Fruit fly (Drosophila melanogaster) whole organism, embryonic: Measurements from ENCODE around the gene CG33307.
A peak's percentile ranks its signal among the peaks of the same experiment; 100 is the strongest.

Source experiments
- Asciz ChIP-seq: fragments of 200-800 bp; sonication (Bioruptor generic); optimal IDR thresholded peaks from 2 replicates; lab custom pipeline; 2017; ENCODE audit warnings: missing biosample characterization, mild to moderate bottlenecking, missing genetic modification characterization, missing genetic modification reagents
- Bteb2 ChIP-seq: fragments of 200-800 bp; sonication (Bioruptor generic); optimal IDR thresholded peaks from 2 replicates; lab custom pipeline; 2016; ENCODE audit warnings: missing biosample characterization, missing genetic modification characterization
- CG14441 ChIP-seq: fragments of 200-800 bp; sonication (Bioruptor generic); IDR thresholded peaks from 2 replicates; pipeline ENCODE4 v1.3.6; 2022; ENCODE audit warnings: missing biosample characterization, missing genetic modification characterization
- CG15269 ChIP-seq: fragments of 200-800 bp; sonication (Bioruptor generic); optimal IDR thresholded peaks from 2 replicates; lab custom pipeline; 2018; ENCODE audit warnings: missing biosample characterization, mild to moderate bottlenecking, missing genetic modification characterization, moderate library complexity
- CG15601 ChIP-seq: fragments of 200-800 bp; sonication (Bioruptor generic); optimal IDR thresholded peaks from 3 replicates; lab custom pipeline; 2019; ENCODE audit warnings: missing biosample characterization, mild to moderate bottlenecking, missing genetic modification characterization, moderate library complexity
- CG17361 ChIP-seq: fragments of 200-800 bp; sonication (Bioruptor generic); IDR thresholded peaks from 3 replicates; pipeline ENCODE4 v1.3.6; 2022; ENCODE audit warnings: missing biosample characterization, missing genetic modification characterization
- CG30431 ChIP-seq: fragments of 200-800 bp; sonication (Bioruptor generic); optimal IDR thresholded peaks from 2 replicates; lab custom pipeline; 2017; ENCODE audit warnings: missing biosample characterization, missing genetic modification characterization
- CG3838 ChIP-seq: fragments of 200-800 bp; sonication (Bioruptor generic); optimal IDR thresholded peaks from 3 replicates; lab custom pipeline; 2016; ENCODE audit warnings: missing biosample characterization, missing genetic modification characterization
- CG4282 ChIP-seq: fragments of 200-800 bp; sonication (Bioruptor generic); optimal IDR thresholded peaks from 2 replicates; lab custom pipeline; 2016; ENCODE audit warnings: missing biosample characterization, missing genetic modification characterization
- CG5953 ChIP-seq: fragments of 200-800 bp; sonication (Bioruptor generic); IDR thresholded peaks from 2 replicates; pipeline ENCODE4 v1.3.6; 2022; ENCODE audit warnings: missing biosample characterization, missing genetic modification characterization
- CG6175 ChIP-seq: fragments of 200-800 bp; sonication (Bioruptor generic); IDR thresholded peaks from 3 replicates; pipeline ENCODE4 v1.3.6; 2022; ENCODE audit warnings: missing biosample characterization, missing genetic modification characterization
- CG8359 ChIP-seq: fragments of 200-800 bp; sonication (Bioruptor generic); optimal IDR thresholded peaks from 2 replicates; lab custom pipeline; 2017; ENCODE audit warnings: missing biosample characterization, mild to moderate bottlenecking, missing genetic modification characterization, borderline replicate concordance
- CG9797 ChIP-seq: fragments of 200-800 bp; sonication (Bioruptor generic); optimal IDR thresholded peaks from 3 replicates; lab custom pipeline; 2018; ENCODE audit warnings: missing biosample characterization, mild to moderate bottlenecking, missing genetic modification characterization
- Camta ChIP-seq: fragments of 200-800 bp; sonication (Bioruptor generic); optimal IDR thresholded peaks from 2 replicates; lab custom pipeline; 2016; ENCODE audit warnings: missing biosample characterization, missing genetic modification characterization
- Dll ChIP-seq: fragments of 200-800 bp; sonication (Bioruptor generic); IDR thresholded peaks from 4 replicates; pipeline ENCODE4 v1.3.6; 2022; ENCODE audit warnings: missing biosample characterization, missing genetic modification characterization; ENCODE audit not compliant: partially characterized antibody
- Drgx ChIP-seq: fragments of 200-800 bp; sonication (Bioruptor generic); IDR thresholded peaks from 2 replicates; pipeline ENCODE4 v1.3.6; 2022; ENCODE audit warnings: missing biosample characterization, missing genetic modification characterization
- GATAe ChIP-seq: fragments of 200-800 bp; sonication (Bioruptor generic); conservative IDR thresholded peaks from 2 replicates; pipeline ENCODE4 v1.3.6; 2022; ENCODE audit warnings: missing biosample characterization, missing genetic modification characterization
- Hey ChIP-seq: fragments of 200-800 bp; sonication (Bioruptor generic); optimal IDR thresholded peaks from 3 replicates; lab custom pipeline; 2018; ENCODE audit warnings: missing biosample characterization, mild to moderate bottlenecking, missing genetic modification characterization
- Hmr ChIP-seq: fragments of 200-800 bp; sonication (Bioruptor generic); optimal IDR thresholded peaks from 3 replicates; lab custom pipeline; 2017; ENCODE audit warnings: mild to moderate bottlenecking, missing biosample characterization, missing genetic modification reagents, missing genetic modification characterization
- Hr51 ChIP-seq, 2 experiments: fragments of 200-800 bp; sonication (Bioruptor generic); optimal IDR thresholded peaks; 2 replicates in 1 of 2; 3 replicates in 1 of 2; lab custom pipeline; 2016 to 2018; ENCODE audit warnings: missing biosample characterization in 2 of 2, missing genetic modification characterization in 2 of 2, mild to moderate bottlenecking in 1 of 2, moderate library complexity in 1 of 2
- Hr78 ChIP-seq, 2 experiments: fragments of 200-800 bp in 1 of 2; fragments of >200 bp in 1 of 2; sonication (Bioruptor generic) in 1 of 2; optimal IDR thresholded peaks; 2 replicates each; lab custom pipeline; 2017 to 2019; ENCODE audit warnings: missing biosample characterization in 2 of 2, missing genetic modification characterization in 2 of 2, mild to moderate bottlenecking in 1 of 2, moderate library complexity in 1 of 2
- Nf-YC ChIP-seq: fragments of 200-800 bp; optimal IDR thresholded peaks from 3 replicates; lab custom pipeline; 2019; ENCODE audit warnings: missing biosample characterization, mild to moderate bottlenecking, missing genetic modification characterization, moderate library complexity
- Pdp1 ChIP-seq, 2 experiments: fragments of 200-800 bp; sonication (Bioruptor generic); optimal IDR thresholded peaks; 3 replicates each; lab custom pipeline; 2016; ENCODE audit warnings: missing biosample characterization in 2 of 2, missing genetic modification characterization in 2 of 2, mild to moderate bottlenecking in 1 of 2, moderate library complexity in 1 of 2
- Scr ChIP-seq: fragments of 200-800 bp; sonication (Bioruptor generic); IDR thresholded peaks from 2 replicates; pipeline ENCODE4 v1.3.6; 2022; ENCODE audit warnings: missing biosample characterization, missing genetic modification characterization; ENCODE audit not compliant: partially characterized antibody
- Six4 ChIP-seq: fragments of 200-800 bp; sonication (Bioruptor generic); optimal IDR thresholded peaks from 2 replicates; lab custom pipeline; 2016; ENCODE audit warnings: missing biosample characterization, missing genetic modification characterization
- Spps ChIP-seq: fragments of 200-800 bp; sonication (Bioruptor generic); optimal IDR thresholded peaks from 2 replicates; lab custom pipeline; 2018; ENCODE audit warnings: missing biosample characterization, mild to moderate bottlenecking, missing genetic modification characterization
- Trl ChIP-seq, 3 experiments: fragments of >200 bp in 2 of 3; fragments of 200-800 bp in 1 of 3; sonication (Bioruptor generic) in 1 of 3; optimal IDR thresholded peaks; 2 replicates in 1 of 3; 3 replicates in 2 of 3; lab custom pipeline; 2016 to 2017; ENCODE audit warnings: missing biosample characterization in 1 of 3, missing genetic modification characterization in 1 of 3
- crol ChIP-seq: fragments of 200-800 bp; sonication (Bioruptor generic); IDR thresholded peaks from 2 replicates; pipeline ENCODE4 v1.3.6; 2022; ENCODE audit warnings: missing biosample characterization, missing genetic modification characterization
- crp ChIP-seq, 2 experiments: fragments of 200-800 bp; sonication (Bioruptor generic); optimal IDR thresholded peaks; 2 replicates in 1 of 2; 3 replicates in 1 of 2; lab custom pipeline; 2017; ENCODE audit warnings: missing biosample characterization in 2 of 2, missing genetic modification characterization in 2 of 2, mild to moderate bottlenecking in 1 of 2, moderate library complexity in 1 of 2
- exex ChIP-seq: fragments of 200-800 bp; sonication (Bioruptor generic); optimal IDR thresholded peaks from 4 replicates; lab custom pipeline; 2018; ENCODE audit warnings: missing biosample characterization, mild to moderate bottlenecking, missing genetic modification characterization, moderate library complexity
- fd3F ChIP-seq: fragments of 200-800 bp; sonication (Bioruptor generic); optimal IDR thresholded peaks from 2 replicates; lab custom pipeline; 2018; ENCODE audit warnings: missing biosample characterization, mild to moderate bottlenecking, missing genetic modification characterization, moderate library complexity
- gcm2 ChIP-seq: fragments of 200-800 bp; sonication (Bioruptor generic); optimal IDR thresholded peaks from 2 replicates; lab custom pipeline; 2016; ENCODE audit warnings: missing biosample characterization, missing genetic modification characterization
- gro ChIP-seq: fragments of 200-800 bp; sonication (Bioruptor generic); optimal IDR thresholded peaks from 2 replicates; lab custom pipeline; 2016; ENCODE audit warnings: missing biosample characterization, missing genetic modification characterization
- hth ChIP-seq: fragments of >200 bp; optimal IDR thresholded peaks from 2 replicates; lab custom pipeline; 2017; ENCODE audit warnings: inconsistent platforms
- knrl ChIP-seq: fragments of 200-800 bp; sonication (Bioruptor generic); IDR thresholded peaks from 3 replicates; pipeline ENCODE4 v1.3.6; 2022; ENCODE audit warnings: missing biosample characterization, missing genetic modification characterization; ENCODE audit not compliant: partially characterized antibody
- lab ChIP-seq: fragments of 200-800 bp; sonication (Bioruptor generic); optimal IDR thresholded peaks from 3 replicates; lab custom pipeline; 2017; ENCODE audit warnings: missing biosample characterization, missing genetic modification characterization, mild to moderate bottlenecking, moderate library complexity, missing genetic modification reagents
- nau ChIP-seq: fragments of 200-800 bp; sonication (Bioruptor generic); optimal IDR thresholded peaks from 3 replicates; lab custom pipeline; 2017; ENCODE audit warnings: missing biosample characterization, mild to moderate bottlenecking, missing genetic modification characterization, missing genetic modification reagents
- nmo ChIP-seq: fragments of 200-800 bp; sonication (Bioruptor generic); optimal IDR thresholded peaks from 2 replicates; lab custom pipeline; 2018; ENCODE audit warnings: missing biosample characterization, mild to moderate bottlenecking, missing genetic modification characterization, moderate library complexity
- odd ChIP-seq: fragments of 200-800 bp; sonication (Bioruptor generic); optimal IDR thresholded peaks from 2 replicates; lab custom pipeline; 2017; ENCODE audit warnings: missing biosample characterization, mild to moderate bottlenecking, missing genetic modification characterization
- pan ChIP-seq, 4 experiments: fragments of >200 bp in 3 of 4; fragments of 200-800 bp in 1 of 4; sonication (Bioruptor generic) in 1 of 4; optimal IDR thresholded peaks in 3 of 4; IDR thresholded peaks in 1 of 4; 2 replicates each; pipeline versions ENCODE4 v1.3.6 to Lab custom; 2017 to 2022; ENCODE audit warnings: missing biosample characterization in 2 of 4, missing genetic modification characterization in 2 of 4, mixed read lengths in 1 of 4
- pros ChIP-seq: fragments of 200-800 bp; sonication (Bioruptor generic); optimal IDR thresholded peaks from 3 replicates; lab custom pipeline; 2019; ENCODE audit warnings: missing biosample characterization, mild to moderate bottlenecking, missing genetic modification characterization, moderate library complexity
- sens ChIP-seq: fragments of 200-800 bp; sonication (Bioruptor generic); peaks from one replicate; lab custom pipeline; 2016; ENCODE audit warnings: missing biosample characterization, missing genetic modification characterization
- sqz ChIP-seq: fragments of 200-800 bp; sonication (Bioruptor generic); optimal IDR thresholded peaks from 3 replicates; lab custom pipeline; 2018; ENCODE audit warnings: missing biosample characterization, mild to moderate bottlenecking, missing genetic modification characterization
- stwl ChIP-seq: fragments of 200-800 bp; sonication (Bioruptor generic); optimal IDR thresholded peaks from 3 replicates; lab custom pipeline; 2018; ENCODE audit warnings: missing biosample characterization, mild to moderate bottlenecking, missing genetic modification characterization, moderate library complexity
- tio ChIP-seq: fragments of 200-800 bp; sonication (Bioruptor generic); optimal IDR thresholded peaks from 2 replicates; lab custom pipeline; 2017; ENCODE audit warnings: missing biosample characterization, missing genetic modification characterization, inconsistent platforms

CG33307 gene

dm6 chr2L:13803032-13803661, 38.2 kb downstream of the CG33307 start, which contains the start of gene CAH1 (continued):
- TF ChIP-seq Scr (GFP tag; lab: Robert Waterston, UW): no peak
- TF ChIP-seq lab: peak; percentile 23
- TF ChIP-seq CG6175: 0 out of 3 replicates have a peak, but pooled peaks have one; percentile 61
- no peak for TF ChIP-seq nau (GFP tag; lab: Kevin White, UChicago)
- TF ChIP-seq Camta (GFP tag; lab: Kevin White, UChicago): no peak
- TF ChIP-seq CG3838 (GFP tag; lab: Kevin White, UChicago): no peak
- TF ChIP-seq odd: no peak
- peak in 1 of 2 experiments; percentile 96 for TF ChIP-seq Hr78 (GFP tag; optimal IDR thresholded peaks at IDR 0.05; lab: Kevin White, UChicago)
- TF ChIP-seq CG9797 (GFP tag; lab: Kevin White, UChicago): no peak
- TF ChIP-seq CG4282: no peak
- no peak for TF ChIP-seq CG15601
- TF ChIP-seq sqz (GFP tag; lab: Kevin White, UChicago): no peak
- TF ChIP-seq Dll (GFP tag; lab: Robert Waterston, UW): no peak
- no peak for TF ChIP-seq Hr51 (GFP tag; optimal IDR thresholded peaks at IDR 0.05; lab: Kevin White, UChicago)
- TF ChIP-seq Bteb2 (GFP tag; lab: Kevin White, UChicago): no peak
- peak; percentile 92 for TF ChIP-seq crol (GFP tag; lab: Robert Waterston, UW)
- TF ChIP-seq Asciz: no peak
- no peak for TF ChIP-seq Drgx
- no peak for TF ChIP-seq gcm2 (GFP tag; lab: Kevin White, UChicago)
- TF ChIP-seq tio (GFP tag; lab: Kevin White, UChicago): no peak
- TF ChIP-seq Nf-YC (tag; lab: Kevin White, UChicago): no peak
- TF ChIP-seq Hey (tag; lab: Kevin White, UChicago): no peak
- TF ChIP-seq pros (GFP tag; lab: Kevin White, UChicago): no peak
- TF ChIP-seq Trl (optimal IDR thresholded peaks at IDR 0.05; lab: Kevin White, UChicago): peak in 1 of 2 experiments; percentile 37
- no peak for TF ChIP-seq Trl (GFP tag; optimal IDR thresholded peaks at IDR 0.05; lab: Kevin White, UChicago)
- no peak for TF ChIP-seq hth (lab: Kevin White, UChicago)
- TF ChIP-seq fd3F (GFP tag; lab: Kevin White, UChicago): no peak
- no peak for TF ChIP-seq Spps
- TF ChIP-seq Six4 (GFP tag; lab: Kevin White, UChicago): no peak
- TF ChIP-seq pan (optimal IDR thresholded peaks at IDR 0.05; lab: Kevin White, UChicago): no peak
- TF ChIP-seq pan (GFP tag; optimal IDR thresholded peaks at IDR 0.05 in 1 of 2, IDR thresholded peaks at IDR 0.05 in 1 of 2): peak in 1 of 2 experiments; percentile 40
- no peak for TF ChIP-seq gro
- no peak for TF ChIP-seq stwl (tag; lab: Kevin White, UChicago)
- TF ChIP-seq CG15269 (tag; lab: Kevin White, UChicago): no peak
- TF ChIP-seq CG30431 (GFP tag; lab: Kevin White, UChicago): no peak
- TF ChIP-seq Pdp1 (GFP tag; optimal IDR thresholded peaks at IDR 0.05; lab: Kevin White, UChicago): peak in 1 of 2 experiments; percentile 80
- no peak for TF ChIP-seq crp (GFP tag; optimal IDR thresholded peaks at IDR 0.05; lab: Kevin White, UChicago)
- TF ChIP-seq CG5953 (GFP tag; lab: Robert Waterston, UW): no peak
- TF ChIP-seq knrl: no peak
- no peak for TF ChIP-seq CG8359 (GFP tag; lab: Kevin White, UChicago)
- peak; percentile 71 for TF ChIP-seq exex (tag; lab: Kevin White, UChicago)
- TF ChIP-seq CG14441 (GFP tag; lab: Robert Waterston, UW): no peak
- no peak for TF ChIP-seq nmo
- peak; percentile 47 for TF ChIP-seq sens (GFP tag; lab: Kevin White, UChicago)
- no peak for TF ChIP-seq CG17361 (GFP tag; lab: Robert Waterston, UW)
- TF ChIP-seq Hmr: no peak
- TF ChIP-seq GATAe (GFP tag; lab: Robert Waterston, UW): no peak
